Fruit fly (Drosophila melanogaster): ENCODE data around the gene wor.

Gene wor

dm6 chr2L:15418261-15418660 lies 7.1 kb downstream of the wor start, which contains the start of gene CG44869:
TSS of gene CG44869 (minus strand) at chr2L:15418361.
- TF ChIP-seq CG8319 (GFP tag; optimal IDR thresholded peaks at IDR 0.05) (no peak), CG10669 (GFP tag; optimal IDR thresholded peaks at IDR 0.05) (no peak), net (GFP tag; optimal IDR thresholded peaks at IDR 0.05) (no peak), CG6163 (GFP tag; IDR thresholded peaks at IDR 0.05) (no peak), Smox (GFP tag; optimal IDR thresholded peaks at IDR 0.05) (no peak), achi (GFP tag; optimal IDR thresholded peaks at IDR 0.05) (no peak), spab (GFP tag; optimal IDR thresholded peaks at IDR 0.05) (no peak), Eip78C (GFP tag) (no peak), CG11762 (GFP tag; optimal IDR thresholded peaks at IDR 0.05; ENCODE audit: insufficient read depth) (no peak), dac (GFP tag; optimal IDR thresholded peaks at IDR 0.05) (no peak), Hr39 (GFP tag; optimal IDR thresholded peaks at IDR 0.05) (no peak), CG10631 (GFP tag; optimal IDR thresholded peaks at IDR 0.05) (no peak), OdsH (GFP tag; optimal IDR thresholded peaks at IDR 0.05) (no peak), esn (GFP tag; optimal IDR thresholded peaks at IDR 0.05) (no peak), vri (GFP tag; optimal IDR thresholded peaks at IDR 0.05) (no peak), CG3919 (GFP tag; optimal IDR thresholded peaks at IDR 0.05) (no peak), cyc (GFP tag; optimal IDR thresholded peaks at IDR 0.05) (no peak), Sox15 (GFP tag; optimal IDR thresholded peaks at IDR 0.05) (no peak)

- no peak for TF ChIP-seq CG11294 (GFP tag; IDR thresholded peaks at IDR 0.05)
- peak; percentile 76 for TF ChIP-seq Sox14 (GFP tag; optimal IDR thresholded peaks at IDR 0.05)
- TF ChIP-seq spab (GFP tag; optimal IDR thresholded peaks at IDR 0.05): peak; percentile 62
- TF ChIP-seq Sox15 (GFP tag; optimal IDR thresholded peaks at IDR 0.05): peak; percentile 8
- TF ChIP-seq CG1621 (tag; optimal IDR thresholded peaks at IDR 0.05): peak; percentile 64
- TF ChIP-seq cyc (GFP tag; optimal IDR thresholded peaks at IDR 0.05): peak; percentile 79
- TF ChIP-seq Eip93F (GFP tag; optimal IDR thresholded peaks at IDR 0.05): peak; percentile 59
- TF ChIP-seq fd59A (GFP tag; optimal IDR thresholded peaks at IDR 0.05): peak; percentile 61
- peak; percentile 66 for TF ChIP-seq Hr39 (GFP tag; optimal IDR thresholded peaks at IDR 0.05)
- peak; percentile 90 for TF ChIP-seq Eip78C (GFP tag)
- peak; percentile 73 for TF ChIP-seq acj6 (GFP tag; optimal IDR thresholded peaks at IDR 0.05)
- TF ChIP-seq esn (GFP tag; optimal IDR thresholded peaks at IDR 0.05): peak; percentile 93
- peak; percentile 82 for TF ChIP-seq Blimp-1 (GFP tag; optimal IDR thresholded peaks at IDR 0.05)
- peak; percentile 96 for TF ChIP-seq svp (GFP tag)
- TF ChIP-seq CG6808 (GFP tag; optimal IDR thresholded peaks at IDR 0.05): peak; percentile 75
- TF ChIP-seq CG8319 (GFP tag; optimal IDR thresholded peaks at IDR 0.05): peak; percentile 52
- TF ChIP-seq Smox (GFP tag; optimal IDR thresholded peaks at IDR 0.05): peak; percentile 83
- peak; percentile 64 for TF ChIP-seq pdm3 (GFP tag; optimal IDR thresholded peaks at IDR 0.05)
- TF ChIP-seq CG15336 (GFP tag; IDR thresholded peaks at IDR 0.05): no peak
- TF ChIP-seq Ets96B (tag; optimal IDR thresholded peaks at IDR 0.05): peak; percentile 80
- TF ChIP-seq CG6792 (GFP tag; optimal IDR thresholded peaks at IDR 0.05): peak; percentile 69
- peak; percentile 78 for TF ChIP-seq lz (GFP tag; optimal IDR thresholded peaks at IDR 0.05)
- peak; percentile 50 for TF ChIP-seq CG11762 (GFP tag; optimal IDR thresholded peaks at IDR 0.05; ENCODE audit: insufficient read depth)
- peak; percentile 80 for TF ChIP-seq dsx (GFP tag; optimal IDR thresholded peaks at IDR 0.05; ENCODE audit: poor library complexity, severe bottlenecking)
- no peak for TF ChIP-seq CG6276 (GFP tag; optimal IDR thresholded peaks at IDR 0.05)
- TF ChIP-seq Hr4 (GFP tag; optimal IDR thresholded peaks at IDR 0.05): peak; percentile 9
- no peak for TF ChIP-seq fd85E (GFP tag; optimal IDR thresholded peaks at IDR 0.05)
- TF ChIP-seq CG7368 (GFP tag; optimal IDR thresholded peaks at IDR 0.05): peak; percentile 54
- peak; percentile 77 for TF ChIP-seq CG34406 (GFP tag; optimal IDR thresholded peaks at IDR 0.05)
- no peak for TF ChIP-seq dac (GFP tag; optimal IDR thresholded peaks at IDR 0.05)
- TF ChIP-seq Ets21C (GFP tag; optimal IDR thresholded peaks at IDR 0.05): peak; percentile 48
- TF ChIP-seq Lpt (GFP tag; optimal IDR thresholded peaks at IDR 0.05): no peak
- TF ChIP-seq salr (GFP tag; optimal IDR thresholded peaks at IDR 0.05): peak in 1 of 2 experiments; percentile 39
- TF ChIP-seq Gug (GFP tag; IDR thresholded peaks at IDR 0.05): no peak
- peak; percentile 75 for TF ChIP-seq CG10631 (GFP tag; optimal IDR thresholded peaks at IDR 0.05)
- TF ChIP-seq Met (GFP tag; optimal IDR thresholded peaks at IDR 0.05): peak; percentile 89
- TF ChIP-seq CG4318 (GFP tag; optimal IDR thresholded peaks at IDR 0.05): no peak
- TF ChIP-seq CG10669 (GFP tag; optimal IDR thresholded peaks at IDR 0.05): peak; percentile 63
- TF ChIP-seq OdsH (GFP tag; optimal IDR thresholded peaks at IDR 0.05): peak; percentile 62
- no peak for TF ChIP-seq Hr38 (GFP tag; optimal IDR thresholded peaks at IDR 0.05)
- peak; percentile 70 for TF ChIP-seq CG8632 (GFP tag; optimal IDR thresholded peaks at IDR 0.05)
- peak; percentile 53 for TF ChIP-seq CG9139 (GFP tag; optimal IDR thresholded peaks at IDR 0.05)
- peak; percentile 88 for TF ChIP-seq Sox102F (GFP tag; optimal IDR thresholded peaks at IDR 0.05)
- TF ChIP-seq net (GFP tag; optimal IDR thresholded peaks at IDR 0.05): peak; percentile 16
These were observed 11.3 kb downstream of the wor start for dm6 chr2L:15414068-15414467.

All from whole organism, prepupa.